Fruit fly (Drosophila melanogaster) whole organism, embryonic: Measurements from ENCODE around the gene CG42699.

Experiments
- Abd-B ChIP-seq: fragments of 200-800 bp; sonication (Bioruptor generic); optimal IDR thresholded peaks from 2 replicates; lab custom pipeline; 2018; ENCODE audit warnings: missing biosample characterization, mild to moderate bottlenecking, missing genetic modification characterization, moderate library complexity
- Adf1 ChIP-seq: fragments of 200-800 bp; sonication (Bioruptor generic); IDR thresholded peaks from 2 replicates; pipeline ENCODE4 v1.3.6; 2022; ENCODE audit warnings: missing biosample characterization, missing genetic modification characterization
- Aef1 ChIP-seq: fragments of 200-800 bp; sonication (Bioruptor generic); IDR thresholded peaks from 3 replicates; pipeline ENCODE4 v1.3.6; 2022; ENCODE audit warnings: missing biosample characterization, missing genetic modification characterization
- Atf-2 ChIP-seq: fragments of 200-800 bp; sonication (Bioruptor generic); optimal IDR thresholded peaks from 2 replicates; lab custom pipeline; 2016; ENCODE audit warnings: missing biosample characterization, missing genetic modification characterization
- Atf3 ChIP-seq: fragments of 200-800 bp; sonication (Bioruptor generic); optimal IDR thresholded peaks from 3 replicates; lab custom pipeline; 2016; ENCODE audit warnings: missing biosample characterization, missing genetic modification characterization
- CG10209 ChIP-seq: fragments of 200-800 bp; sonication (Bioruptor generic); optimal IDR thresholded peaks from 3 replicates; lab custom pipeline; 2017; ENCODE audit warnings: missing biosample characterization, mild to moderate bottlenecking, missing genetic modification characterization, missing genetic modification reagents
- CG10979 ChIP-seq: fragments of 200-800 bp; sonication (Bioruptor generic); optimal IDR thresholded peaks from 2 replicates; lab custom pipeline; 2018; ENCODE audit warnings: missing biosample characterization, mild to moderate bottlenecking, missing genetic modification characterization, moderate library complexity
- CG13894 ChIP-seq: fragments of 200-800 bp; sonication (Bioruptor generic); optimal IDR thresholded peaks from 3 replicates; lab custom pipeline; 2018; ENCODE audit warnings: missing biosample characterization, mild to moderate bottlenecking, missing genetic modification characterization, moderate library complexity
- CG1647 ChIP-seq: fragments of 200-800 bp; sonication (Bioruptor generic); optimal IDR thresholded peaks from 3 replicates; lab custom pipeline; 2016; ENCODE audit warnings: missing biosample characterization, missing genetic modification characterization
- CG16815 ChIP-seq: fragments of 200-800 bp; sonication (Bioruptor generic); optimal IDR thresholded peaks from 3 replicates; lab custom pipeline; 2017; ENCODE audit warnings: missing biosample characterization, mild to moderate bottlenecking, missing genetic modification characterization
- CG2116 ChIP-seq: fragments of 200-800 bp; sonication (Bioruptor generic); optimal IDR thresholded peaks from 3 replicates; lab custom pipeline; 2018; ENCODE audit warnings: missing biosample characterization, mild to moderate bottlenecking, missing genetic modification characterization
- CG2875 ChIP-seq: fragments of 200-800 bp; sonication (Bioruptor generic); optimal IDR thresholded peaks from 2 replicates; lab custom pipeline; 2017; ENCODE audit warnings: missing biosample characterization, mild to moderate bottlenecking, missing genetic modification characterization, missing genetic modification reagents
- CG3065 ChIP-seq: fragments of 200-800 bp; sonication (Bioruptor generic); optimal IDR thresholded peaks from 2 replicates; lab custom pipeline; 2016; ENCODE audit warnings: missing biosample characterization, missing genetic modification characterization
- CG32532 ChIP-seq: fragments of 200-800 bp; sonication (Bioruptor generic); IDR thresholded peaks from 2 replicates; pipeline ENCODE4 v1.3.6; 2022; ENCODE audit warnings: missing biosample characterization, missing genetic modification characterization
- CG32772 ChIP-seq: fragments of 200-800 bp; sonication (Bioruptor generic); IDR thresholded peaks from 2 replicates; pipeline ENCODE4 v1.3.6; 2022; ENCODE audit warnings: missing biosample characterization, missing genetic modification characterization
- CG3726 ChIP-seq: fragments of 200-800 bp; sonication (Bioruptor generic); IDR thresholded peaks from 3 replicates; pipeline ENCODE4, ENCODE4 v1.3.6; 2022; ENCODE audit warnings: missing biosample characterization, missing genetic modification characterization
- CG43689 ChIP-seq: fragments of 200-800 bp; sonication (Bioruptor generic); IDR thresholded peaks from 2 replicates; pipeline ENCODE4 v1.3.6; 2022; ENCODE audit warnings: missing biosample characterization, missing genetic modification characterization
- CG4730 ChIP-seq: fragments of 200-800 bp; sonication (Bioruptor generic); IDR thresholded peaks from 2 replicates; pipeline ENCODE4 v1.3.6; 2022; ENCODE audit warnings: missing biosample characterization, missing genetic modification characterization
- CG7839 ChIP-seq: fragments of 200-800 bp; sonication (Bioruptor generic); optimal IDR thresholded peaks from 3 replicates; lab custom pipeline; 2018; ENCODE audit warnings: missing biosample characterization, mild to moderate bottlenecking, missing genetic modification characterization, moderate library complexity
- CG8281 ChIP-seq: fragments of 200-800 bp; sonication (Bioruptor generic); optimal IDR thresholded peaks from 2 replicates; lab custom pipeline; 2018; ENCODE audit warnings: missing biosample characterization, mild to moderate bottlenecking, missing genetic modification characterization, moderate library complexity
- CG8478 ChIP-seq: fragments of >200 bp; optimal IDR thresholded peaks from 2 replicates; lab custom pipeline; 2018
- Dfd ChIP-seq, 2 experiments: fragments of >200 bp; optimal IDR thresholded peaks; 2 replicates each; lab custom pipeline; 2017; ENCODE audit warnings: missing biosample characterization in 2 of 2, missing genetic modification characterization in 2 of 2
- HHEX ChIP-seq: fragments of 200-800 bp; sonication (Bioruptor generic); optimal IDR thresholded peaks from 3 replicates; lab custom pipeline; 2017; ENCODE audit warnings: missing biosample characterization, mild to moderate bottlenecking, missing genetic modification characterization, missing genetic modification reagents
- HLH3B ChIP-seq: fragments of 200-800 bp; sonication (Bioruptor generic); IDR thresholded peaks from 2 replicates; pipeline ENCODE4 v1.3.6; 2022; ENCODE audit warnings: missing biosample characterization, missing genetic modification characterization
- HmgZ ChIP-seq: fragments of 200-800 bp; sonication (Bioruptor generic); optimal IDR thresholded peaks from 2 replicates; lab custom pipeline; 2018; ENCODE audit warnings: missing biosample characterization, mild to moderate bottlenecking, missing genetic modification characterization
- Hsf ChIP-seq: fragments of 200-800 bp; sonication (Bioruptor generic); optimal IDR thresholded peaks from 3 replicates; lab custom pipeline; 2016; ENCODE audit warnings: missing biosample characterization, missing genetic modification characterization
- MBD-R2 ChIP-seq: fragments of 200-800 bp; sonication (Bioruptor generic); IDR thresholded peaks from 2 replicates; pipeline ENCODE4 v1.3.6; 2022; ENCODE audit warnings: missing biosample characterization, missing genetic modification characterization
- MESR4 ChIP-seq: fragments of 200-800 bp; sonication (Bioruptor generic); optimal IDR thresholded peaks from 2 replicates; lab custom pipeline; 2018; ENCODE audit warnings: missing biosample characterization, mild to moderate bottlenecking, missing genetic modification characterization, moderate library complexity
- Ravus ChIP-seq: fragments of 200-800 bp; sonication (Bioruptor generic); IDR thresholded peaks from 2 replicates; pipeline ENCODE4 v1.3.6; 2022; ENCODE audit warnings: missing biosample characterization, missing genetic modification characterization
- Scr ChIP-seq: fragments of 200-800 bp; sonication (Bioruptor generic); IDR thresholded peaks from 2 replicates; pipeline ENCODE4 v1.3.6; 2022; ENCODE audit warnings: missing biosample characterization, missing genetic modification characterization; ENCODE audit not compliant: partially characterized antibody
- az2 ChIP-seq: fragments of 200-800 bp; sonication (Bioruptor generic); optimal IDR thresholded peaks from 3 replicates; lab custom pipeline; 2016; ENCODE audit warnings: missing biosample characterization, missing genetic modification characterization
- bab2 ChIP-seq: fragments of 200-800 bp; sonication (Bioruptor generic); optimal IDR thresholded peaks from 2 replicates; lab custom pipeline; 2016; ENCODE audit warnings: missing biosample characterization, missing genetic modification characterization
- chif ChIP-seq, 2 experiments: fragments of 200-800 bp; sonication (Bioruptor generic); optimal IDR thresholded peaks; 3 replicates each; lab custom pipeline; 2016; ENCODE audit warnings: missing biosample characterization in 2 of 2, missing genetic modification characterization in 2 of 2
- chm ChIP-seq: fragments of 200-800 bp; sonication (Bioruptor generic); IDR thresholded peaks from 2 replicates; pipeline ENCODE4 v1.3.6; 2022; ENCODE audit warnings: missing biosample characterization, missing genetic modification characterization
- crol ChIP-seq: fragments of 200-800 bp; sonication (Bioruptor generic); IDR thresholded peaks from 2 replicates; pipeline ENCODE4 v1.3.6; 2022; ENCODE audit warnings: missing biosample characterization, missing genetic modification characterization
- dmrt11E ChIP-seq: fragments of 200-800 bp; sonication (Bioruptor generic); optimal IDR thresholded peaks from 3 replicates; lab custom pipeline; 2018; ENCODE audit warnings: missing biosample characterization, mild to moderate bottlenecking, missing genetic modification characterization, moderate library complexity
- gt ChIP-seq: fragments of 200-800 bp; sonication (Bioruptor generic); IDR thresholded peaks from 2 replicates; pipeline ENCODE4 v1.3.6; 2022; ENCODE audit warnings: missing biosample characterization, missing genetic modification characterization
- lab ChIP-seq: fragments of 200-800 bp; sonication (Bioruptor generic); optimal IDR thresholded peaks from 3 replicates; lab custom pipeline; 2017; ENCODE audit warnings: missing biosample characterization, missing genetic modification characterization, mild to moderate bottlenecking, moderate library complexity, missing genetic modification reagents
- mam ChIP-seq: fragments of 200-800 bp; sonication (Bioruptor generic); optimal IDR thresholded peaks from 3 replicates; lab custom pipeline; 2016; ENCODE audit warnings: missing biosample characterization, missing genetic modification characterization
- nau ChIP-seq: fragments of 200-800 bp; sonication (Bioruptor generic); optimal IDR thresholded peaks from 3 replicates; lab custom pipeline; 2017; ENCODE audit warnings: missing biosample characterization, mild to moderate bottlenecking, missing genetic modification characterization, missing genetic modification reagents
- nmo ChIP-seq: fragments of 200-800 bp; sonication (Bioruptor generic); optimal IDR thresholded peaks from 2 replicates; lab custom pipeline; 2018; ENCODE audit warnings: missing biosample characterization, mild to moderate bottlenecking, missing genetic modification characterization, moderate library complexity
- pzg ChIP-seq: fragments of 200-800 bp; sonication (Bioruptor generic); optimal IDR thresholded peaks from 3 replicates; lab custom pipeline; 2018; ENCODE audit warnings: missing biosample characterization, mild to moderate bottlenecking, missing genetic modification characterization, moderate library complexity
- sens ChIP-seq: fragments of 200-800 bp; sonication (Bioruptor generic); peaks from one replicate; lab custom pipeline; 2016; ENCODE audit warnings: missing biosample characterization, missing genetic modification characterization
- sens-2 ChIP-seq: fragments of 200-800 bp; sonication (Bioruptor generic); IDR thresholded peaks from 2 replicates; pipeline ENCODE4 v1.3.6; 2022; ENCODE audit warnings: missing biosample characterization, missing genetic modification characterization
- tgo ChIP-seq: fragments of 200-800 bp; sonication (Bioruptor generic); IDR thresholded peaks from 3 replicates; pipeline ENCODE4 v1.3.6; 2022; ENCODE audit warnings: missing biosample characterization, missing genetic modification characterization
- tna ChIP-seq: fragments of 200-800 bp; sonication (Bioruptor generic); IDR thresholded peaks from 2 replicates; pipeline ENCODE4 v1.3.6; 2022; ENCODE audit warnings: missing biosample characterization, missing genetic modification characterization; ENCODE audit not compliant: partially characterized antibody
- zen2 ChIP-seq: fragments of 200-800 bp; sonication (Bioruptor generic); IDR thresholded peaks from 3 replicates; pipeline ENCODE4 v1.3.6; 2022; ENCODE audit warnings: missing biosample characterization, missing genetic modification characterization; ENCODE audit not compliant: partially characterized antibody
- zfh1 ChIP-seq: fragments of 200-800 bp; sonication (Bioruptor generic); IDR thresholded peaks from 3 replicates; pipeline ENCODE4 v1.3.6; 2022; ENCODE audit warnings: missing biosample characterization, missing genetic modification characterization

CG42699 gene

DNA sequence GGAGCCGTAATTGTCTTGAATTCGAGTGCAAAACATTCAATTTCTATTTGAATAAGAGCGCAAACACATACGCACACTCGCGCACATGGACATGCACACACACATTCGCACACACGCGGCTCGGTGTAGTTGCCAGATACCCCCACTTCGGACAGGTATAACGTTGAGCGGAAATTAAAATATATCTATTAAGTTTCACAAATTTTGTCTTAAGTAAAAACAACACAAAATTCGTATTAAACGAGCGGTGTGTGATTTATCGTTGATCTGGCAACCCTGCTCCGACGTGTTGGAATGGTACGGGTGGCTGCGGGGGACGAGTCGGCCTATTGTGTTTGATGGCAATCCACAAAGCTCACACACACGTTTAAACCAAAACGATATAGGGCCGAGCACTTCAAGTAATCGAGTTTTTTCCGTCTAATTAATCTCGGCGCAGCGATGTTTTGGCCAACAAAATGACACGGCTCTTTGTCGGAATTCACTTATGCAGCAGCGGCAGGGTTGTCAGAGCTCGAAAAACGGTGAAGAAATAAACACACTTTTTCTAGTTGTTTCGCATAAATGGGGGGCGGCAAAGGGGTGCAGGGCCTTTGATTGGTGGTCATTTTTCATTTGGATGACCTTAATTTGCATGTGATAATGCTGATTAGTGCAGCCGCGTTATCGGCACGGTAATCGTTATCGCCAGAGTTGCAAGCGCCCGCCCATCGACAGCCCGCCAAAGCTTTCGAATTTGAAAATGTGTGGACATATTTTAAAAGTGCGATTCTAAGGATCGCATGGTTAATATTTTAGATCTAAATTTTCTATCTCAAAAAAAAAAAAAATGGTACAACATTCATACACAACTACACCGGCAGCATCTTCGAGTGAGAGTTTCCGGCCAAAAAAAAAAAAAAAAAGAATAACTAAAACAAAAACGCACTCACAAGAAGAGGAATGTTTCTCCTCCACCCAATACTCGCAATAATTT, 18.2 kb upstream of the CG42699 start (continued):
- peak; percentile 73 for TF ChIP-seq HLH3B (GFP tag; lab: Robert Waterston, UW)
- TF ChIP-seq mam (GFP tag; lab: Kevin White, UChicago) = peak; percentile 68
- no peak for TF ChIP-seq tna
- TF ChIP-seq CG32772 (GFP tag; lab: Robert Waterston, UW) = peak; percentile 70
- TF ChIP-seq HHEX = peak; percentile 83
- peak; percentile 25 for TF ChIP-seq CG8281
- peak; percentile 18 for TF ChIP-seq CG1647 (GFP tag; lab: Kevin White, UChicago)
- TF ChIP-seq Hsf (GFP tag; lab: Kevin White, UChicago) = peak; percentile 48
- TF ChIP-seq MESR4 (GFP tag; lab: Kevin White, UChicago) = peak; percentile 55
- peak; percentile 75 for TF ChIP-seq az2 (GFP tag; lab: Kevin White, UChicago)
- peak; percentile 85 for TF ChIP-seq CG32532 (GFP tag; lab: Robert Waterston, UW)
- peak; percentile 98 for TF ChIP-seq CG2116 (GFP tag; lab: Kevin White, UChicago)
- peak in 1 of 2 experiments; percentile 53 for TF ChIP-seq chif (GFP tag; optimal IDR thresholded peaks at IDR 0.05; lab: Kevin White, UChicago)
- TF ChIP-seq HmgZ (tag; lab: Kevin White, UChicago) = peak; percentile 49
- peak; percentile 28 for TF ChIP-seq CG2875
- TF ChIP-seq CG16815 (GFP tag; lab: Kevin White, UChicago) = peak; percentile 46
- peak; percentile 29 for TF ChIP-seq pzg (GFP tag; lab: Kevin White, UChicago)
- peak; percentile 80 for TF ChIP-seq tgo (GFP tag; lab: Robert Waterston, UW)
- no peak for TF ChIP-seq CG8478
- TF ChIP-seq zen2 (GFP tag; lab: Robert Waterston, UW) = no peak
- peak; percentile 42 for TF ChIP-seq Atf-2
- peak; percentile 57; the same call in 1 of the 3 replicates for TF ChIP-seq CG3726 (GFP tag; lab: Robert Waterston, UW)
- peak; percentile 62 for TF ChIP-seq nmo
- TF ChIP-seq Abd-B (GFP tag; lab: Kevin White, UChicago) = peak; percentile 65
- TF ChIP-seq sens-2 (GFP tag; lab: Robert Waterston, UW) = peak; percentile 79
- TF ChIP-seq nau (GFP tag; lab: Kevin White, UChicago) = peak; percentile 24
- no peak for TF ChIP-seq Dfd (GFP tag; optimal IDR thresholded peaks at IDR 0.05; lab: Kevin White, UChicago)
- peak; percentile 72 for TF ChIP-seq CG10209 (GFP tag; lab: Kevin White, UChicago)
- TF ChIP-seq Scr (GFP tag; lab: Robert Waterston, UW) = 0 out of 2 replicates have a peak, but pooled peaks have one; percentile 6
- peak; percentile 29; the same call in 1 of the 2 replicates for TF ChIP-seq Ravus (GFP tag; lab: Robert Waterston, UW)
- TF ChIP-seq CG3065 = no peak
- TF ChIP-seq bab2 (GFP tag; lab: Kevin White, UChicago) = peak; percentile 24
- TF ChIP-seq gt (GFP tag; lab: Robert Waterston, UW) = 0 out of 2 replicates have a peak, but pooled peaks have one; percentile 22
- peak; percentile 61 for TF ChIP-seq CG10979 (tag; lab: Kevin White, UChicago)
- peak; percentile 88 for TF ChIP-seq lab (GFP tag; lab: Kevin White, UChicago)
- TF ChIP-seq dmrt11E (tag; lab: Kevin White, UChicago) = peak; percentile 50
- no peak for TF ChIP-seq CG43689
- TF ChIP-seq Adf1 (GFP tag; lab: Robert Waterston, UW) = no peak; the same call in 1 of the 2 replicates
- peak; percentile 85 for TF ChIP-seq chm (GFP tag; lab: Robert Waterston, UW)
- peak; percentile 62 for TF ChIP-seq Aef1 (GFP tag; lab: Robert Waterston, UW)
- TF ChIP-seq zfh1 (GFP tag; lab: Robert Waterston, UW) = peak; percentile 88
- TF ChIP-seq MBD-R2 (GFP tag; lab: Robert Waterston, UW) = no peak; the same call in 1 of the 2 replicates
- TF ChIP-seq CG7839 (tag; lab: Kevin White, UChicago) = peak; percentile 78
- TF ChIP-seq crol (GFP tag; lab: Robert Waterston, UW) = peak; percentile 87
- peak; percentile 51 for TF ChIP-seq CG13894 (tag; lab: Kevin White, UChicago)
- TF ChIP-seq CG4730 (GFP tag; lab: Robert Waterston, UW) = peak; percentile 60
- peak; percentile 86 for TF ChIP-seq sens
- no peak for TF ChIP-seq Atf3 (GFP tag; lab: Kevin White, UChicago)
